Worm (Caenorhabditis elegans) whole organism, L1 larva: Measurements from ENCODE around the gene pup-2.

Experiments used
- C04F5.9 ChIP-seq: sonication (generic microtip); optimal IDR thresholded peaks from 2 replicates; lab custom pipeline; 2016; ENCODE audit warnings: missing genetic modification characterization, missing compliant biosample characterization
- C16A3.4 ChIP-seq: fragments of 150-350 bp; optimal IDR thresholded peaks from 2 replicates; lab custom pipeline; 2014; ENCODE audit warnings: missing biosample characterization, missing genetic modification characterization
- alr-1 ChIP-seq: fragments of 200-800 bp; sonication (Bioruptor generic); optimal IDR thresholded peaks from 2 replicates; lab custom pipeline; 2018; ENCODE audit warnings: borderline replicate concordance, mild to moderate bottlenecking, missing genetic modification characterization, missing compliant biosample characterization
- aly-2 ChIP-seq: fragments of 150-350 bp; optimal IDR thresholded peaks from 2 replicates; lab custom pipeline; 2014; ENCODE audit warnings: missing biosample characterization, missing genetic modification characterization
- ama-1 ChIP-seq: fragments of 150-350 bp; optimal IDR thresholded peaks from 2 replicates; lab custom pipeline; 2014
- ceh-63 ChIP-seq: fragments of 200-800 bp; sonication (Bioruptor generic); optimal IDR thresholded peaks from 2 replicates; lab custom pipeline; 2018; ENCODE audit warnings: mild to moderate bottlenecking, missing genetic modification characterization, missing compliant biosample characterization
- ceh-8 ChIP-seq: fragments of 200-800 bp; sonication (Bioruptor generic); optimal IDR thresholded peaks from 2 replicates; lab custom pipeline; 2018; ENCODE audit warnings: mild to moderate bottlenecking, missing genetic modification characterization, moderate library complexity, missing compliant biosample characterization
- ceh-88 ChIP-seq: fragments of 200-800 bp; sonication (Bioruptor generic); IDR thresholded peaks from 2 replicates; pipeline ENCODE4 v1.3.6; 2022; ENCODE audit warnings: missing genetic modification characterization, missing compliant biosample characterization
- ceh-90 ChIP-seq: sonication (generic microtip); optimal IDR thresholded peaks from 2 replicates; lab custom pipeline; 2016; ENCODE audit warnings: missing genetic modification characterization, missing compliant biosample characterization
- ces-1 ChIP-seq: fragments of 150-350 bp; optimal IDR thresholded peaks from 2 replicates; lab custom pipeline; 2014; ENCODE audit warnings: missing biosample characterization, missing genetic modification reagents, missing genetic modification characterization
- dpl-1 ChIP-seq, 3 experiments: fragments of 150-350 bp in 2 of 3; sonication (generic microtip) in 1 of 3; optimal IDR thresholded peaks; 2 replicates each; lab custom pipeline; 2014 to 2017; ENCODE audit warnings: missing biosample characterization in 3 of 3, missing genetic modification characterization in 3 of 3, missing genetic modification reagents in 3 of 3
- efl-1 ChIP-seq, 4 experiments: fragments of 150-350 bp; optimal IDR thresholded peaks in 3 of 4; peaks in 1 of 4; 1 replicate in 1 of 4; 2 replicates in 3 of 4; lab custom pipeline; 2014; ENCODE audit warnings: missing biosample characterization in 2 of 4, missing genetic modification characterization in 2 of 4, missing genetic modification reagents in 2 of 4
- efl-3 ChIP-seq: fragments of 200-800 bp; sonication (Bioruptor generic); optimal IDR thresholded peaks from 2 replicates; lab custom pipeline; 2018; ENCODE audit warnings: mild to moderate bottlenecking, missing genetic modification characterization, missing compliant biosample characterization
- egl-13 ChIP-seq: sonication (generic microtip); optimal IDR thresholded peaks from 2 replicates; lab custom pipeline; 2016; ENCODE audit warnings: missing genotype, missing genetic modification reagents, missing genetic modification characterization, missing compliant biosample characterization
- egl-27 ChIP-seq, 2 experiments: fragments of 150-350 bp in 1 of 2; sonication (generic microtip); optimal IDR thresholded peaks; 3 replicates each; lab custom pipeline; 2017 to 2018; ENCODE audit warnings: missing biosample characterization in 2 of 2, missing genetic modification characterization in 2 of 2, missing genetic modification reagents in 2 of 2
- ets-5 ChIP-seq: fragments of 200-800 bp; sonication (Bioruptor generic); IDR thresholded peaks from 2 replicates; pipeline ENCODE4 v1.3.6; 2022; ENCODE audit warnings: missing genetic modification characterization, missing compliant biosample characterization
- fkh-10 ChIP-seq: sonication (generic microtip); optimal IDR thresholded peaks from 2 replicates; lab custom pipeline; 2017; ENCODE audit warnings: missing biosample characterization, missing genetic modification reagents, missing genetic modification characterization
- fkh-8 ChIP-seq: sonication (generic microtip); optimal IDR thresholded peaks from 2 replicates; lab custom pipeline; 2016; ENCODE audit warnings: mild to moderate bottlenecking, missing genetic modification characterization, missing compliant biosample characterization
- fos-1 ChIP-seq: fragments of 150-350 bp; optimal IDR thresholded peaks from 2 replicates; lab custom pipeline; 2014; ENCODE audit warnings: missing biosample characterization, missing genetic modification characterization
- grh-1 ChIP-seq: fragments of 200-800 bp; sonication (Bioruptor generic); IDR thresholded peaks from 2 replicates; pipeline ENCODE4 v1.3.6; 2022; ENCODE audit warnings: missing genetic modification reagents, missing genetic modification characterization, missing compliant biosample characterization
- hlh-4 ChIP-seq: sonication (generic microtip); optimal IDR thresholded peaks from 2 replicates; lab custom pipeline; 2016; ENCODE audit warnings: mild to moderate bottlenecking, missing genetic modification characterization, missing compliant biosample characterization
- irx-1 ChIP-seq: sonication (generic microtip); optimal IDR thresholded peaks from 2 replicates; lab custom pipeline; 2016; ENCODE audit warnings: missing genetic modification characterization, missing compliant biosample characterization
- jun-1 ChIP-seq: fragments of 150-350 bp; optimal IDR thresholded peaks from 2 replicates; lab custom pipeline; 2014; ENCODE audit warnings: missing biosample characterization, missing genetic modification reagents, missing genetic modification characterization
- lin-13 ChIP-seq: fragments of 150-350 bp; optimal IDR thresholded peaks from 2 replicates; lab custom pipeline; 2014; ENCODE audit warnings: missing biosample characterization, missing genetic modification reagents, missing genetic modification characterization
- lin-35 ChIP-seq, 2 experiments: fragments of 150-350 bp; optimal IDR thresholded peaks; 2 replicates each; lab custom pipeline; 2014; ENCODE audit warnings: missing biosample characterization in 2 of 2, missing genetic modification characterization in 2 of 2, missing genetic modification reagents in 2 of 2
- lsy-2 ChIP-seq, 2 experiments: fragments of 150-350 bp; optimal IDR thresholded peaks; 2 replicates each; lab custom pipeline; 2014; ENCODE audit warnings: missing biosample characterization in 2 of 2, missing genetic modification characterization in 2 of 2
- mab-9 ChIP-seq: fragments of 200-800 bp; sonication (Bioruptor generic); IDR thresholded peaks from 2 replicates; pipeline ENCODE4 v1.3.6; 2022; ENCODE audit warnings: missing genetic modification reagents, missing genetic modification characterization, missing compliant biosample characterization
- mdl-1 ChIP-seq, 2 experiments: fragments of 150-350 bp; optimal IDR thresholded peaks; 2 replicates each; lab custom pipeline; 2014 to 2017; ENCODE audit warnings: missing biosample characterization in 2 of 2, missing genetic modification characterization in 2 of 2, inconsistent platforms in 1 of 2
- mep-1 ChIP-seq: fragments of 150-350 bp; optimal IDR thresholded peaks from 2 replicates; lab custom pipeline; 2014; ENCODE audit warnings: missing biosample characterization, missing genetic modification characterization
- nhr-19 ChIP-seq: fragments of 200-800 bp; sonication (Bioruptor generic); conservative IDR thresholded peaks from 2 replicates; pipeline ENCODE4 v1.3.6; 2022; ENCODE audit warnings: missing genetic modification characterization, missing compliant biosample characterization
- nhr-20 ChIP-seq: sonication (generic microtip); optimal IDR thresholded peaks from 2 replicates; lab custom pipeline; 2016; ENCODE audit warnings: mild to moderate bottlenecking, missing genetic modification characterization, missing compliant biosample characterization
- nhr-237 ChIP-seq: fragments of 150-350 bp; optimal IDR thresholded peaks from 2 replicates; lab custom pipeline; 2014; ENCODE audit warnings: missing biosample characterization, missing genetic modification characterization
- nhr-28 ChIP-seq: fragments of 150-350 bp; optimal IDR thresholded peaks from 2 replicates; lab custom pipeline; 2014; ENCODE audit warnings: missing biosample characterization, missing genetic modification characterization
- nhr-47 ChIP-seq: sonication (generic microtip); optimal IDR thresholded peaks from 2 replicates; lab custom pipeline; 2016; ENCODE audit warnings: mild to moderate bottlenecking, missing genetic modification characterization, moderate library complexity, missing compliant biosample characterization
- nhr-71 ChIP-seq: sonication (generic microtip); optimal IDR thresholded peaks from 2 replicates; lab custom pipeline; 2016; ENCODE audit warnings: mild to moderate bottlenecking, missing genetic modification characterization, moderate library complexity, missing compliant biosample characterization
- nhr-76 ChIP-seq: sonication (generic microtip); optimal IDR thresholded peaks from 2 replicates; lab custom pipeline; 2017; ENCODE audit warnings: missing biosample characterization, missing genetic modification characterization
- nhr-77 ChIP-seq: fragments of 150-350 bp; optimal IDR thresholded peaks from 2 replicates; lab custom pipeline; 2014; ENCODE audit warnings: missing biosample characterization, missing genetic modification characterization
- pag-3 ChIP-seq: sonication (generic microtip); optimal IDR thresholded peaks from 2 replicates; lab custom pipeline; 2017; ENCODE audit warnings: missing genetic modification characterization, mild to moderate bottlenecking, missing compliant biosample characterization, antibody characterized with exemption, borderline replicate concordance; ENCODE audit not compliant: insufficient read depth
- rnt-1 ChIP-seq: sonication (generic microtip); optimal IDR thresholded peaks from 2 replicates; lab custom pipeline; 2016; ENCODE audit warnings: mild to moderate bottlenecking, missing genetic modification characterization, moderate library complexity, missing compliant biosample characterization
- skn-1 ChIP-seq: fragments of 150-350 bp; optimal IDR thresholded peaks from 2 replicates; lab custom pipeline; 2014; ENCODE audit warnings: missing biosample characterization, missing genetic modification characterization
- snu-23 ChIP-seq: sonication (generic microtip); optimal IDR thresholded peaks from 2 replicates; lab custom pipeline; 2016; ENCODE audit warnings: missing genetic modification characterization, missing compliant biosample characterization
- sox-4 ChIP-seq: sonication (generic microtip); optimal IDR thresholded peaks from 2 replicates; lab custom pipeline; 2016; ENCODE audit warnings: missing genetic modification characterization, missing compliant biosample characterization
- sptf-1 ChIP-seq: fragments of 150-350 bp; optimal IDR thresholded peaks from 2 replicates; lab custom pipeline; 2014; ENCODE audit warnings: missing biosample characterization, missing genetic modification characterization
- sup-37 ChIP-seq: fragments of 200-800 bp; sonication (Bioruptor generic); optimal IDR thresholded peaks from 2 replicates; lab custom pipeline; 2018; ENCODE audit warnings: mild to moderate bottlenecking, missing genetic modification characterization, missing compliant biosample characterization
- tlp-1 ChIP-seq: fragments of 150-350 bp; optimal IDR thresholded peaks from 2 replicates; lab custom pipeline; 2014; ENCODE audit warnings: missing biosample characterization, missing genetic modification characterization
- unc-130 ChIP-seq: fragments of 150-350 bp; optimal IDR thresholded peaks from 2 replicates; lab custom pipeline; 2017; ENCODE audit warnings: missing biosample characterization, missing genetic modification characterization, inconsistent platforms
- unc-30 ChIP-seq: sonication (generic microtip); optimal IDR thresholded peaks from 2 replicates; lab custom pipeline; 2017; ENCODE audit warnings: missing biosample characterization, missing genetic modification characterization
- unc-98 ChIP-seq: fragments of 200-800 bp; sonication (Bioruptor generic); IDR thresholded peaks from 2 replicates; pipeline ENCODE4 v1.3.6; 2022; ENCODE audit warnings: missing genetic modification characterization, missing compliant biosample characterization
- ztf-4 ChIP-seq: fragments of 150-350 bp; optimal IDR thresholded peaks from 2 replicates; lab custom pipeline; 2014; ENCODE audit warnings: missing biosample characterization, missing genetic modification characterization

The pup-2 gene

ce11 chrIII:5160803-5161202, 24.9 kb upstream of the pup-2 start:
- TF ChIP-seq ceh-88 (GFP tag; lab: Robert Waterston, UW) (no peak), fkh-8 (no peak), nhr-47 (tag; lab: Kevin White, UChicago) (no peak)

ce11 chrIII:5162820-5163631, 22.7 kb upstream of the pup-2 start, which contains the start of gene gars-1:
Gene gars-1 (minus strand): TSS chrIII:5163627.
- TF ChIP-seq egl-13 (tag; lab: Kevin White, UChicago) (no peak), ama-1 (no peak), irx-1 (tag; lab: Kevin White, UChicago) (no peak), ztf-4 (tag; lab: Kevin White, UChicago) (no peak), unc-130 (tag; lab: Kevin White, UChicago) (no peak), lin-13 (GFP tag; lab: Kevin White, UChicago) (peak; percentile 19), unc-98 (GFP tag; lab: Robert Waterston, UW) (no peak), nhr-19 (GFP tag; lab: Robert Waterston, UW) (no peak), fkh-8 (no peak), sptf-1 (tag; lab: Kevin White, UChicago) (no peak), C04F5.9 (tag; lab: Kevin White, UChicago) (no peak), nhr-76 (tag; lab: Kevin White, UChicago) (no peak), fos-1 (tag; lab: Kevin White, UChicago) (no peak), nhr-47 (tag; lab: Kevin White, UChicago) (no peak), ceh-90 (tag; lab: Kevin White, UChicago) (no peak), nhr-20 (tag; lab: Kevin White, UChicago) (peak; percentile 4), ces-1 (GFP tag; lab: Kevin White, UChicago) (no peak), ets-5 (no peak), C16A3.4 (tag; lab: Kevin White, UChicago) (peak; percentile 25), efl-1 (optimal IDR thresholded peaks at IDR 0.05; lab: Kevin White, UChicago) (peak; percentile 32), efl-1 (GFP tag; optimal IDR thresholded peaks at IDR 0.05 in 1 of 2; lab: Kevin White, UChicago) (peak; percentile 40 to 80), dpl-1 (GFP tag; optimal IDR thresholded peaks at IDR 0.05; lab: Kevin White, UChicago) (peak; percentile 6 to 53 (median 7)), nhr-28 (tag; lab: Kevin White, UChicago) (no peak), ceh-63 (GFP tag; lab: Kevin White, UChicago) (no peak), pag-3 (tag; lab: Kevin White, UChicago) (no peak), mab-9 (GFP tag; lab: Robert Waterston, UW) (no peak), nhr-237 (no peak), alr-1 (no peak), snu-23 (GFP tag; lab: Kevin White, UChicago) (no peak), skn-1 (tag; lab: Kevin White, UChicago) (peak; percentile 66), nhr-71 (tag; lab: Kevin White, UChicago) (peak; percentile 19), lsy-2 (tag; optimal IDR thresholded peaks at IDR 0.05; lab: Kevin White, UChicago) (peak in 1 of 2 experiments; percentile 30), egl-27 (tag; optimal IDR thresholded peaks at IDR 0.05; lab: Kevin White, UChicago) (no peak), rnt-1 (peak; percentile 15), ceh-8 (GFP tag; lab: Kevin White, UChicago) (no peak), sox-4 (no peak), sup-37 (GFP tag; lab: Kevin White, UChicago) (no peak), lin-35 (GFP tag; optimal IDR thresholded peaks at IDR 0.05; lab: Kevin White, UChicago) (peak in 1 of 2 experiments; percentile 37), ceh-88 (GFP tag; lab: Robert Waterston, UW) (no peak), fkh-10 (GFP tag; lab: Kevin White, UChicago) (no peak), mdl-1 (tag; optimal IDR thresholded peaks at IDR 0.05; lab: Kevin White, UChicago) (no peak), grh-1 (GFP tag; lab: Robert Waterston, UW) (no peak), unc-30 (tag; lab: Kevin White, UChicago) (no peak), aly-2 (tag; lab: Kevin White, UChicago) (no peak), tlp-1 (no peak), hlh-4 (tag; lab: Kevin White, UChicago) (no peak), jun-1 (no peak), nhr-77 (tag; lab: Kevin White, UChicago) (no peak), efl-3 (GFP tag; lab: Kevin White, UChicago) (no peak), mep-1 (tag; lab: Kevin White, UChicago) (peak; percentile 7)
